Fruit fly (Drosophila melanogaster): ENCODE data around the gene CG32687.

The CG32687 gene

DNA sequence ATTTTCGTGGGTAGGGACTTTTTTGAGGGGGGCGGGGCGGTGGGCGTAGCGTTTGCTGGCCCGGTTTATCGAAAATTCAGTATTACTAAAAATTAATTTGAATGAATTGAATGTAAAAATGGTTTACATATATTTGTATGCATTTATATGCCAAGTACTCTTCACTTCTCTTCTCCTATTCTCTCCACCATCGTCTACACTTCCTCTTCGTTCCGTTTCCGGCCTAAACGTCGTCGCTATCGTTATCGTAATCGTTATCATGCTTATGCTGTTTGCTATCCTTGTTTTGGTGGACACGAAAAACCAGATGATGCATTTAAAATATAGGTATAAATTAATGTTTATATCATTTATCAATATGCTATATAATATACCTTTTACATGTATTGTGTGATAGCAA lies 25.1 kb downstream of the CG32687 start (continued):
- TF ChIP-seq peb (GFP tag; IDR thresholded peaks at IDR 0.05) (no peak), CG10959 (GFP tag; IDR thresholded peaks at IDR 0.05) (no peak), Max (GFP tag; optimal IDR thresholded peaks at IDR 0.05) (no peak), grau (tag; optimal IDR thresholded peaks at IDR 0.05) (peak; percentile 0), lmd (GFP tag; IDR thresholded peaks at IDR 0.05) (no peak), ap (GFP tag; IDR thresholded peaks at IDR 0.05) (no peak), HHEX (GFP tag; optimal IDR thresholded peaks at IDR 0.05) (peak; percentile 48), NfI (GFP tag; optimal IDR thresholded peaks at IDR 0.05) (peak; percentile 42), yki (optimal IDR thresholded peaks at IDR 0.05) (no peak), bcd (GFP tag; optimal IDR thresholded peaks at IDR 0.05) (peak; percentile 18), CG12071 (GFP tag; optimal IDR thresholded peaks at IDR 0.05) (peak; percentile 48), CG34376 (GFP tag; optimal IDR thresholded peaks at IDR 0.05) (peak; percentile 15), Six4 (GFP tag; optimal IDR thresholded peaks at IDR 0.05) (no peak), trem (tag; optimal IDR thresholded peaks at IDR 0.05) (peak; percentile 20), CG2120 (GFP tag; optimal IDR thresholded peaks at IDR 0.05) (no peak), crol (GFP tag; IDR thresholded peaks at IDR 0.05) (peak; percentile 57), zen (tag; optimal IDR thresholded peaks at IDR 0.05) (no peak), sim (GFP tag; IDR thresholded peaks at IDR 0.05) (peak; percentile 47; the same call in 1 of the 2 replicates), Meics (GFP tag; optimal IDR thresholded peaks at IDR 0.05) (peak; percentile 3), pita (GFP tag; optimal IDR thresholded peaks at IDR 0.05) (no peak), MTF-1 (GFP tag; optimal IDR thresholded peaks at IDR 0.05; ENCODE audit: borderline replicate concordance) (peak; percentile 53), Lpt (GFP tag; optimal IDR thresholded peaks at IDR 0.05) (no peak), Hmr (GFP tag; optimal IDR thresholded peaks at IDR 0.05) (peak; percentile 40), CG9437 (GFP tag; optimal IDR thresholded peaks at IDR 0.05) (peak; percentile 5), nom (GFP tag; optimal IDR thresholded peaks at IDR 0.05) (peak; percentile 43), CG7271 (tag; optimal IDR thresholded peaks at IDR 0.05) (peak; percentile 82), Ets97D (GFP tag; optimal IDR thresholded peaks at IDR 0.05) (peak; percentile 91), gsb-n (tag; optimal IDR thresholded peaks at IDR 0.05) (no peak), schlank (tag; optimal IDR thresholded peaks at IDR 0.05) (no peak), CG17385 (GFP tag; optimal IDR thresholded peaks at IDR 0.05) (peak; percentile 77), CG4707 (GFP tag; optimal IDR thresholded peaks at IDR 0.05) (peak; percentile 45), CG12299 (tag; optimal IDR thresholded peaks at IDR 0.05) (no peak), ci (GFP tag; IDR thresholded peaks at IDR 0.05) (peak; percentile 63; the same call in 1 of the 3 replicates)

DNA sequence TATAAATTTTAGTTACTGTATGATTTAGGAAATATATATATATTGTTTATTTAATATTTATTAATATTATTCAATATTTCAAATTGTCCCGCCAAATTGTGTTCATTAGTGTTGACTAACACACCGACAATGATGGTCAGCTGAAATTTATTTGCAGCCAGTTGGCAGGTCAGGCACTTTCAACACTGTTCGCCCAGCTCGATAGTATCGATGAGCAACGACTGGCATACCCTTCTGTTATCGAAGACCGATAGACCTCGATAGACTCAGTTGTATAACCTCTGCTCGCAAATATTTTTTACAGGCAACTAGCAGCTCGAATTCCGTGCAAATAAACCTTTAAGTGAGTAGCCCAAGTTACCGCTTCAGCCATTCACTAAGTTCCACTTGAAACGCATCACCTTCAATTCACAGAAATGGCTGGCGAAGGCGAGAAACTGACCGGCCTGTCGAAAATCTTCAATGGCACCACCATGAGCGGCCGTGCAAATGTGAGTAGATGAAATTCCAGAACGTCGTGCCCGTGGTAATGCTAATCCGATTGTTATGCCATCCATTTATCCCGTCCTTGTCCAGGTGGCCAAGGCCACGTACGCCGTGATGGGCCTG lies 26.4 kb downstream of the CG32687 start, which contains the start of gene Neb-cGP:
Gene Neb-cGP, plus strand, starts transcription at position 231 of the 609 bp plus-strand sequence.
- TF ChIP-seq CG7987 (GFP tag; optimal IDR thresholded peaks at IDR 0.05) (peak; percentile 59), sob (GFP tag; IDR thresholded peaks at IDR 0.05) (peak; percentile 75), CG4707 (GFP tag; optimal IDR thresholded peaks at IDR 0.05) (no peak), CG7357 (GFP tag; IDR thresholded peaks at IDR 0.05) (no peak), CG15479 (GFP tag; optimal IDR thresholded peaks at IDR 0.05) (no peak), gcm2 (GFP tag; optimal IDR thresholded peaks at IDR 0.05) (no peak), Atf-2 (GFP tag; optimal IDR thresholded peaks at IDR 0.05) (no peak), gem (tag; optimal IDR thresholded peaks at IDR 0.05) (peak; percentile 39), cwo (GFP tag; optimal IDR thresholded peaks at IDR 0.05) (peak; percentile 6), Fer1 (GFP tag; optimal IDR thresholded peaks at IDR 0.05) (peak; percentile 73), gsb (GFP tag; IDR thresholded peaks at IDR 0.05) (no peak), zfh1 (GFP tag; IDR thresholded peaks at IDR 0.05) (peak; percentile 69; the same call in 2 of the 3 replicates), cas (GFP tag; IDR thresholded peaks at IDR 0.05) (0 out of 2 replicates have a peak, but pooled peaks have one; percentile 39), D (optimal IDR thresholded peaks at IDR 0.05) (no peak), D (GFP tag; optimal IDR thresholded peaks at IDR 0.05) (no peak), twi (tag; optimal IDR thresholded peaks at IDR 0.05) (no peak), tup (GFP tag; optimal IDR thresholded peaks at IDR 0.05) (peak; percentile 25), fru (optimal IDR thresholded peaks at IDR 0.05) (no peak), CHES-1-like (GFP tag; optimal IDR thresholded peaks at IDR 0.05) (peak; percentile 47), Oli (tag; optimal IDR thresholded peaks at IDR 0.05) (no peak), CG4360 (GFP tag; IDR thresholded peaks at IDR 0.05) (no peak)
